Worm (Caenorhabditis elegans): ENCODE data around the gene ufd-3.
A peak's percentile ranks its signal among the peaks of the same experiment; 100 is the strongest.

ufd-3 gene

ce11 chrII:9914999-9915398 is 25.6 kb upstream of the ufd-3 start, which contains the start of gene F26C11.3:
Gene F26C11.3 (minus strand): TSS chrII:9915099.
- TF ChIP-seq flt-1 (GFP tag; IDR thresholded peaks at IDR 0.05) (no peak), med-1 (GFP tag; optimal IDR thresholded peaks at IDR 0.05; ENCODE audit: insufficient read depth) (no peak), klf-2 (GFP tag; conservative IDR thresholded peaks at IDR 0.05) (no peak), ztf-23 (GFP tag; IDR thresholded peaks at IDR 0.05) (no peak), cog-1 (tag; optimal IDR thresholded peaks at IDR 0.05) (no peak), ref-1 (GFP tag; conservative IDR thresholded peaks at IDR 0.05) (no peak), T22C8.4 (GFP tag; IDR thresholded peaks at IDR 0.05) (no peak), ztf-29 (GFP tag; IDR thresholded peaks at IDR 0.05) (no peak), tab-1 (GFP tag; IDR thresholded peaks at IDR 0.05) (no peak)

ce11 chrII:9916177-9916576 is 24.4 kb upstream of the ufd-3 start, which contains the start of gene F26C11.4:
Gene F26C11.4 (minus strand): TSS chrII:9916277.
- no peak for TF ChIP-seq klf-2 (GFP tag; conservative IDR thresholded peaks at IDR 0.05)
- TF ChIP-seq tab-1 (GFP tag; IDR thresholded peaks at IDR 0.05): no peak
- TF ChIP-seq flt-1 (GFP tag; IDR thresholded peaks at IDR 0.05): no peak
- TF ChIP-seq med-1 (GFP tag; optimal IDR thresholded peaks at IDR 0.05; ENCODE audit: insufficient read depth): no peak
- TF ChIP-seq ztf-29 (GFP tag; IDR thresholded peaks at IDR 0.05): no peak
- no peak for TF ChIP-seq cog-1 (tag; optimal IDR thresholded peaks at IDR 0.05)
- TF ChIP-seq ref-1 (GFP tag; conservative IDR thresholded peaks at IDR 0.05): no peak
- no peak for TF ChIP-seq ztf-23 (GFP tag; IDR thresholded peaks at IDR 0.05)
- no peak for TF ChIP-seq T22C8.4 (GFP tag; IDR thresholded peaks at IDR 0.05)

ce11 chrII:9917904-9918303 is 22.6 kb upstream of the ufd-3 start, which contains the start of gene C05C10.8:
Gene C05C10.8 (minus strand): TSS chrII:9918004.
- TF ChIP-seq klf-2 (GFP tag; conservative IDR thresholded peaks at IDR 0.05): no peak
- no peak for TF ChIP-seq T22C8.4 (GFP tag; IDR thresholded peaks at IDR 0.05)
- no peak for TF ChIP-seq ref-1 (GFP tag; conservative IDR thresholded peaks at IDR 0.05)
- no peak for TF ChIP-seq tab-1 (GFP tag; IDR thresholded peaks at IDR 0.05)
- TF ChIP-seq med-1 (GFP tag; optimal IDR thresholded peaks at IDR 0.05; ENCODE audit: insufficient read depth): no peak
- no peak for TF ChIP-seq ztf-29 (GFP tag; IDR thresholded peaks at IDR 0.05)
- no peak for TF ChIP-seq cog-1 (tag; optimal IDR thresholded peaks at IDR 0.05)
- no peak for TF ChIP-seq flt-1 (GFP tag; IDR thresholded peaks at IDR 0.05)
- TF ChIP-seq ztf-23 (GFP tag; IDR thresholded peaks at IDR 0.05): no peak

ce11 chrII:9920468-9920867 is 20.1 kb upstream of the ufd-3 start, which contains the start of gene pho-10:
Gene pho-10 (minus strand): TSS chrII:9920568.
- no peak for TF ChIP-seq flt-1 (GFP tag; IDR thresholded peaks at IDR 0.05)
- no peak for TF ChIP-seq ztf-29 (GFP tag; IDR thresholded peaks at IDR 0.05)
- TF ChIP-seq klf-2 (GFP tag; conservative IDR thresholded peaks at IDR 0.05): no peak
- TF ChIP-seq ref-1 (GFP tag; conservative IDR thresholded peaks at IDR 0.05): no peak
- no peak for TF ChIP-seq T22C8.4 (GFP tag; IDR thresholded peaks at IDR 0.05)
- TF ChIP-seq med-1 (GFP tag; optimal IDR thresholded peaks at IDR 0.05; ENCODE audit: insufficient read depth): no peak
- no peak for TF ChIP-seq cog-1 (tag; optimal IDR thresholded peaks at IDR 0.05)
- no peak for TF ChIP-seq tab-1 (GFP tag; IDR thresholded peaks at IDR 0.05)

- no peak for TF ChIP-seq T22C8.4 (GFP tag; IDR thresholded peaks at IDR 0.05)
- no peak for TF ChIP-seq med-1 (GFP tag; optimal IDR thresholded peaks at IDR 0.05; ENCODE audit: insufficient read depth)
These were observed 18.8 kb upstream of the ufd-3 start, which contains the start of gene C05C10.2 for ce11 chrII:9921622-9922269. Gene C05C10.2 (plus strand): TSS chrII:9922219.

- TF ChIP-seq klf-2 (GFP tag; conservative IDR thresholded peaks at IDR 0.05) (no peak), ref-1 (GFP tag; conservative IDR thresholded peaks at IDR 0.05) (no peak), flt-1 (GFP tag; IDR thresholded peaks at IDR 0.05) (no peak), med-1 (GFP tag; optimal IDR thresholded peaks at IDR 0.05; ENCODE audit: insufficient read depth) (no peak), ztf-23 (GFP tag; IDR thresholded peaks at IDR 0.05) (no peak), T22C8.4 (GFP tag; IDR thresholded peaks at IDR 0.05) (no peak), ztf-29 (GFP tag; IDR thresholded peaks at IDR 0.05) (no peak), cog-1 (tag; optimal IDR thresholded peaks at IDR 0.05) (no peak), tab-1 (GFP tag; IDR thresholded peaks at IDR 0.05) (no peak)
These were observed 12.1 kb upstream of the ufd-3 start for ce11 chrII:9928470-9928869.

ce11 chrII:9931012-9931411 is 9.5 kb upstream of the ufd-3 start:
- TF ChIP-seq ref-1 (GFP tag; conservative IDR thresholded peaks at IDR 0.05) (no peak), flt-1 (GFP tag; IDR thresholded peaks at IDR 0.05) (peak; percentile 5; the same call in 1 of the 2 replicates)

- TF ChIP-seq T22C8.4 (GFP tag; IDR thresholded peaks at IDR 0.05) (no peak), cog-1 (tag; optimal IDR thresholded peaks at IDR 0.05) (no peak), med-1 (GFP tag; optimal IDR thresholded peaks at IDR 0.05; ENCODE audit: insufficient read depth) (no peak), ref-1 (GFP tag; conservative IDR thresholded peaks at IDR 0.05) (no peak), ztf-23 (GFP tag; IDR thresholded peaks at IDR 0.05) (no peak)
These were observed 9.1 kb upstream of the ufd-3 start, which contains the start of gene pho-11 for ce11 chrII:9931476-9931875. Gene pho-11 (plus strand): TSS chrII:9931849.

ce11 chrII:9933947-9934383 is 6.6 kb upstream of the ufd-3 start:
- TF ChIP-seq med-1 (GFP tag; optimal IDR thresholded peaks at IDR 0.05; ENCODE audit: insufficient read depth) (no peak), klf-2 (GFP tag; conservative IDR thresholded peaks at IDR 0.05) (no peak), T22C8.4 (GFP tag; IDR thresholded peaks at IDR 0.05) (no peak), ztf-29 (GFP tag; IDR thresholded peaks at IDR 0.05) (no peak), cog-1 (tag; optimal IDR thresholded peaks at IDR 0.05) (no peak), ref-1 (GFP tag; conservative IDR thresholded peaks at IDR 0.05) (no peak), flt-1 (GFP tag; IDR thresholded peaks at IDR 0.05) (no peak), ztf-23 (GFP tag; IDR thresholded peaks at IDR 0.05) (no peak), tab-1 (GFP tag; IDR thresholded peaks at IDR 0.05) (no peak)

- TF ChIP-seq ztf-29 (GFP tag; IDR thresholded peaks at IDR 0.05): no peak
These were observed 6.0 kb upstream of the ufd-3 start for ce11 chrII:9934570-9934969.
